Fruit fly (Drosophila melanogaster): ENCODE results near the gene Tpc1.
A peak's percentile ranks its signal among the peaks of the same experiment; 100 is the strongest.

Gene Tpc1

dm6 chr3R:10868427-10868962, 13.5 kb downstream of the Tpc1 start, which contains the start of the genes SelR and Tsp86D (continued):
- TF ChIP-seq onecut (GFP tag; IDR thresholded peaks at IDR 0.05): no peak; the same call in 1 of the 2 replicates
- no peak for TF ChIP-seq pnt (GFP tag; optimal IDR thresholded peaks at IDR 0.05)
- peak; percentile 57; the same call in 1 of the 2 replicates for TF ChIP-seq CG32532 (GFP tag; IDR thresholded peaks at IDR 0.05)
- no peak for TF ChIP-seq CG9215 (GFP tag; IDR thresholded peaks at IDR 0.05)

dm6 chr3R:10863956-10864355, 18.0 kb downstream of the Tpc1 start:
- TF ChIP-seq Med (GFP tag) (no peak), Trl (optimal IDR thresholded peaks at IDR 0.05) (peak in 1 of 2 experiments; percentile 59), Trl (GFP tag; optimal IDR thresholded peaks at IDR 0.05) (no peak), CG9817 (tag; optimal IDR thresholded peaks at IDR 0.05) (no peak), Nf-YB (GFP tag; optimal IDR thresholded peaks at IDR 0.05) (no peak)

DNA sequence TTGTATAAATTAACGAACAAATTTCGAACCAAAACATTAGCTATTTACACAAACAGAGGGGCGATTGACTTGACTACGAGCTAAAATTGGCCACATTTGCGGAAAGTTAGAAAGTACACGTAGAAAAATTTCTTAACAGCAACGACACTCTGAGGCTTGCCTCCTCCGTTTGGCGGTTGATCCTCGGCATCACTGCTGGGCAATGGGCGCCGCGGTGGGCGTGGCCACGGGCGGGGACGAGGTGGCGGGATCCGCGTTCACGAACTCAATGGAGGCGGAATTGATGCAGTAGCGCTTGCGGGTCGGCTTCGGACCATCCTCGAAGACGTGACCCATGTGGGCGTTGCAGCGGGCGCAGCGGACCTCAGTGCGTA, 18.6 kb downstream of the Tpc1 start:
- TF ChIP-seq CG18476 (GFP tag; optimal IDR thresholded peaks at IDR 0.05): no peak
- no peak for TF ChIP-seq cas (GFP tag; IDR thresholded peaks at IDR 0.05)
- no peak for TF ChIP-seq sens-2 (GFP tag; IDR thresholded peaks at IDR 0.05)
- TF ChIP-seq fru (optimal IDR thresholded peaks at IDR 0.05): no peak
- no peak for TF ChIP-seq CG32772 (GFP tag; IDR thresholded peaks at IDR 0.05)
- TF ChIP-seq Dip3 (GFP tag; optimal IDR thresholded peaks at IDR 0.05): no peak
- no peak for TF ChIP-seq sc (optimal IDR thresholded peaks at IDR 0.05)
- TF ChIP-seq sc (GFP tag; optimal IDR thresholded peaks at IDR 0.05): no peak
- TF ChIP-seq ro (GFP tag; IDR thresholded peaks at IDR 0.05): no peak
- TF ChIP-seq dan (GFP tag; IDR thresholded peaks at IDR 0.05): no peak
- TF ChIP-seq Neu2 (GFP tag; optimal IDR thresholded peaks at IDR 0.05; ENCODE audit: borderline replicate concordance): peak; percentile 37
- no peak for TF ChIP-seq Dref (GFP tag; IDR thresholded peaks at IDR 0.05)
- peak; percentile 20 for TF ChIP-seq CG9609 (GFP tag; optimal IDR thresholded peaks at IDR 0.05)
- no peak for TF ChIP-seq pum (GFP tag; optimal IDR thresholded peaks at IDR 0.05)
- no peak for TF ChIP-seq usp (GFP tag; optimal IDR thresholded peaks at IDR 0.05)
- TF ChIP-seq Dfd (GFP tag; optimal IDR thresholded peaks at IDR 0.05): no peak
- TF ChIP-seq CG8290 (GFP tag; optimal IDR thresholded peaks at IDR 0.05): no peak
- TF ChIP-seq CG8290 (tag; optimal IDR thresholded peaks at IDR 0.05): no peak
- no peak for TF ChIP-seq CG13287 (GFP tag; IDR thresholded peaks at IDR 0.05; ENCODE audit: partially characterized antibody)
- TF ChIP-seq hth (optimal IDR thresholded peaks at IDR 0.05): no peak
- TF ChIP-seq Antp (GFP tag; optimal IDR thresholded peaks at IDR 0.05): peak; percentile 6
- TF ChIP-seq Optix (GFP tag; IDR thresholded peaks at IDR 0.05): 0 out of 3 replicates have a peak, but pooled peaks have one; percentile 32
- TF ChIP-seq CG6272 (GFP tag; IDR thresholded peaks at IDR 0.05): 0 out of 2 replicates have a peak, but pooled peaks have one; percentile 8
- peak; percentile 78 for TF ChIP-seq Med (GFP tag)
- no peak for TF ChIP-seq ftz-f1 (GFP tag; optimal IDR thresholded peaks at IDR 0.05)
- TF ChIP-seq CG11456 (GFP tag; IDR thresholded peaks at IDR 0.05): no peak
- TF ChIP-seq odd (GFP tag; optimal IDR thresholded peaks at IDR 0.05): no peak
- peak; percentile 17; the same call in 1 of the 2 replicates for TF ChIP-seq HLH3B (GFP tag; IDR thresholded peaks at IDR 0.05)
- TF ChIP-seq grn (GFP tag; optimal IDR thresholded peaks at IDR 0.05): no peak
- no peak for TF ChIP-seq CG2120 (GFP tag; optimal IDR thresholded peaks at IDR 0.05)
- no peak for TF ChIP-seq CG10462 (GFP tag; optimal IDR thresholded peaks at IDR 0.05)
- no peak for TF ChIP-seq row (GFP tag; IDR thresholded peaks at IDR 0.05)
- TF ChIP-seq Rfx (GFP tag; IDR thresholded peaks at IDR 0.05): no peak
- TF ChIP-seq grau (tag; optimal IDR thresholded peaks at IDR 0.05): no peak
- no peak for TF ChIP-seq lab (GFP tag; optimal IDR thresholded peaks at IDR 0.05)
- no peak for TF ChIP-seq B-H1 (GFP tag; IDR thresholded peaks at IDR 0.05)
- TF ChIP-seq Meics (GFP tag; optimal IDR thresholded peaks at IDR 0.05): peak; percentile 1
- TF ChIP-seq Blimp-1 (GFP tag; optimal IDR thresholded peaks at IDR 0.05): no peak
- no peak for TF ChIP-seq CG11696 (GFP tag; IDR thresholded peaks at IDR 0.05)
- TF ChIP-seq CG43689 (GFP tag; IDR thresholded peaks at IDR 0.05): no peak
- no peak for TF ChIP-seq ems (GFP tag; optimal IDR thresholded peaks at IDR 0.05)
- no peak for TF ChIP-seq abd-A (tag; optimal IDR thresholded peaks at IDR 0.05)
- TF ChIP-seq CG14014 (GFP tag; IDR thresholded peaks at IDR 0.05): no peak
